Worm (Caenorhabditis elegans) whole organism, late embryonic: ENCODE data around the gene W03C9.5.

Source experiments
- C38D4.7 ChIP-seq: fragments of 200-800 bp; sonication (Bioruptor generic); optimal IDR thresholded peaks from 2 replicates; lab custom pipeline; 2018; ENCODE audit warnings: mild to moderate bottlenecking, missing genetic modification characterization, moderate library complexity, missing compliant biosample characterization
- K02D7.2 ChIP-seq: sonication (generic microtip); optimal IDR thresholded peaks from 2 replicates; lab custom pipeline; 2017; ENCODE audit warnings: mild to moderate bottlenecking, missing genetic modification characterization, missing compliant biosample characterization
- K09A11.1 ChIP-seq: sonication (generic microtip); optimal IDR thresholded peaks from 2 replicates; lab custom pipeline; 2017; ENCODE audit warnings: antibody characterized with exemption, mild to moderate bottlenecking, missing genetic modification characterization, missing compliant biosample characterization; ENCODE audit not compliant: insufficient read depth
- Y22D7AL.16 ChIP-seq: sonication (generic microtip); optimal IDR thresholded peaks from 2 replicates; lab custom pipeline; 2016; ENCODE audit warnings: missing genetic modification characterization, missing compliant biosample characterization
- ceh-45 ChIP-seq: fragments of 200-800 bp; sonication (Bioruptor generic); IDR thresholded peaks from 2 replicates; pipeline ENCODE4 v1.3.6; 2022; ENCODE audit warnings: missing genetic modification reagents, missing genetic modification characterization, missing compliant biosample characterization
- che-1 ChIP-seq: sonication (generic microtip); optimal IDR thresholded peaks from 2 replicates; lab custom pipeline; 2016; ENCODE audit warnings: mild to moderate bottlenecking, missing genetic modification characterization, missing compliant biosample characterization
- elt-4 ChIP-seq: sonication (generic microtip); optimal IDR thresholded peaks from 2 replicates; lab custom pipeline; 2016; ENCODE audit warnings: missing genetic modification characterization, missing compliant biosample characterization
- ets-4 ChIP-seq: sonication (generic microtip); optimal IDR thresholded peaks from 2 replicates; lab custom pipeline; 2016; ENCODE audit warnings: missing genetic modification characterization, missing compliant biosample characterization
- eyg-1 ChIP-seq: sonication (generic microtip); optimal IDR thresholded peaks from 2 replicates; lab custom pipeline; 2016; ENCODE audit warnings: missing genotype, missing genetic modification characterization, missing compliant biosample characterization
- fax-1 ChIP-seq: sonication (generic microtip); optimal IDR thresholded peaks from 2 replicates; lab custom pipeline; 2016; ENCODE audit warnings: missing genotype, missing genetic modification characterization, missing compliant biosample characterization
- fkh-10 ChIP-seq: fragments of 150-350 bp; optimal IDR thresholded peaks from 2 replicates; lab custom pipeline; 2014; ENCODE audit warnings: missing biosample characterization, missing genetic modification reagents, missing genetic modification characterization
- fkh-6 ChIP-seq: sonication (generic microtip); optimal IDR thresholded peaks from 2 replicates; lab custom pipeline; 2016; ENCODE audit warnings: missing genetic modification characterization, missing compliant biosample characterization
- hlh-13 ChIP-seq: fragments of 200-800 bp; sonication (Bioruptor generic); optimal IDR thresholded peaks from 2 replicates; lab custom pipeline; 2018; ENCODE audit warnings: mild to moderate bottlenecking, missing genetic modification characterization, missing compliant biosample characterization
- hlh-30 ChIP-seq: sonication (generic microtip); optimal IDR thresholded peaks from 2 replicates; lab custom pipeline; 2017; ENCODE audit warnings: antibody characterized with exemption, missing genetic modification characterization, missing compliant biosample characterization; ENCODE audit not compliant: insufficient read depth
- hlh-6 ChIP-seq: sonication (generic microtip); optimal IDR thresholded peaks from 2 replicates; lab custom pipeline; 2016; ENCODE audit warnings: missing genotype, missing genetic modification characterization, missing compliant biosample characterization
- lim-6 ChIP-seq: sonication (generic microtip); optimal IDR thresholded peaks from 2 replicates; lab custom pipeline; 2016; ENCODE audit warnings: missing genetic modification characterization, missing compliant biosample characterization
- madf-2 ChIP-seq: sonication (generic microtip); optimal IDR thresholded peaks from 2 replicates; lab custom pipeline; 2017; ENCODE audit warnings: missing genetic modification characterization, missing compliant biosample characterization
- mec-3 ChIP-seq: sonication (generic microtip); optimal IDR thresholded peaks from 2 replicates; lab custom pipeline; 2016; ENCODE audit warnings: borderline replicate concordance, missing genetic modification characterization, missing compliant biosample characterization
- nfya-1 ChIP-seq: sonication (generic microtip); optimal IDR thresholded peaks from 2 replicates; lab custom pipeline; 2017; ENCODE audit warnings: missing genetic modification characterization, mild to moderate bottlenecking, missing compliant biosample characterization, antibody characterized with exemption, moderate library complexity
- nhr-232 ChIP-seq: sonication (generic microtip); optimal IDR thresholded peaks from 2 replicates; lab custom pipeline; 2016; ENCODE audit warnings: missing genetic modification characterization, missing compliant biosample characterization
- odd-2 ChIP-seq: sonication (generic microtip); optimal IDR thresholded peaks from 2 replicates; lab custom pipeline; 2017; ENCODE audit warnings: antibody characterized with exemption, mild to moderate bottlenecking, missing genetic modification characterization, missing compliant biosample characterization
- pax-1 ChIP-seq: fragments of 150-350 bp; optimal IDR thresholded peaks from 2 replicates; lab custom pipeline; 2014; ENCODE audit warnings: missing biosample characterization, missing genetic modification characterization
- pha-2 ChIP-seq: sonication (generic microtip); optimal IDR thresholded peaks from 2 replicates; lab custom pipeline; 2017; ENCODE audit warnings: mild to moderate bottlenecking, missing genetic modification characterization, missing compliant biosample characterization
- pha-4 ChIP-seq: fragments of 150-350 bp; optimal IDR thresholded peaks from 2 replicates; lab custom pipeline; 2018; ENCODE audit warnings: missing biosample characterization, missing genetic modification reagents, missing genetic modification characterization
- pqm-1 ChIP-seq: sonication (generic microtip); optimal IDR thresholded peaks from 2 replicates; lab custom pipeline; 2016; ENCODE audit warnings: missing genetic modification characterization, missing compliant biosample characterization
- rnt-1 ChIP-seq: sonication (generic microtip); optimal IDR thresholded peaks from 2 replicates; lab custom pipeline; 2016; ENCODE audit warnings: missing genetic modification characterization, missing compliant biosample characterization
- tbx-2 ChIP-seq: sonication (generic microtip); optimal IDR thresholded peaks from 2 replicates; lab custom pipeline; 2016; ENCODE audit warnings: missing genetic modification characterization, missing compliant biosample characterization
- ttx-3 ChIP-seq: sonication (generic microtip); optimal IDR thresholded peaks from 2 replicates; lab custom pipeline; 2016; ENCODE audit warnings: missing genetic modification reagents, missing genetic modification characterization, missing compliant biosample characterization
- unc-3 ChIP-seq, 2 experiments: fragments of 200-800 bp in 1 of 2; sonication (Bioruptor generic) in 1 of 2; sonication (generic microtip) in 1 of 2; conservative IDR thresholded peaks in 1 of 2; optimal IDR thresholded peaks in 1 of 2; 2 replicates each; pipeline versions ENCODE4 v1.3.6 to Lab custom; 2016 to 2022; ENCODE audit warnings: missing compliant biosample characterization in 2 of 2, missing genetic modification characterization in 2 of 2, missing genetic modification reagents in 1 of 2
- unc-86 ChIP-seq: sonication (generic microtip); optimal IDR thresholded peaks from 2 replicates; lab custom pipeline; 2016; ENCODE audit warnings: missing genetic modification characterization, missing compliant biosample characterization
- ztf-16 ChIP-seq: sonication (generic microtip); optimal IDR thresholded peaks from 2 replicates; lab custom pipeline; 2017; ENCODE audit warnings: missing genetic modification characterization, missing compliant biosample characterization

W03C9.5 gene

DNA sequence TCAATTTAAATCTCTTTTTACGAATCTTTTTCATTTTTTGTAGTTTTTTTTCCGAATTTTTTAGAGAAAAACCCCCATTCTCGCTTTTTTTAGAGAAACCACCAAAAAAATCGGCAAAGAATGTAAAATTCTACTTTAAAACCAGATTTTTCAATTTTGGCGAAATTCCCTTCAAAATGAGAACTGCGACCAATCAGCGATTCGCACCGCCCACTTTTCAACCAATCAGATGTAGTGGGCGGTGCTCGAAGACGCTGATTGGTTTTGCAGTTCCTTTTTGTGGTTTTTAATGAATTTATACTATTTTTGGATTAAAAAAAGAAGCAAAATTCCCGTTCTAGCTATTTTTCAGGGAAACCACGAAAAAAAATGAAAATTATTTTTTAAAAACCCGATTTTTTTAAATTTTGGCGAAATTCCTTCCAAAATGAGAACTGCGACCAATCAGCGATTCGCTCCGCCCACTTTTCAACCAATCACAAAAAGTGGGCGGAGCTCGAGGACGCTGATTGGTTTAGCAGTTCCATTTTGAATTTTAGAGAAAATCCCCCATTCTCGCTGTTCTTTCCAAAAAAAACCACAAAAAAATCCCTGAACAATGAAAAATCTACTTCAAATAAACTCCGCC, 3.8 kb upstream of the W03C9.5 start:
- TF ChIP-seq ceh-45 (GFP tag; lab: Robert Waterston, UW) (no peak), nfya-1 (tag; lab: Kevin White, UChicago) (peak; percentile 70), K09A11.1 (no peak), lim-6 (tag; lab: Kevin White, UChicago) (no peak)

DNA sequence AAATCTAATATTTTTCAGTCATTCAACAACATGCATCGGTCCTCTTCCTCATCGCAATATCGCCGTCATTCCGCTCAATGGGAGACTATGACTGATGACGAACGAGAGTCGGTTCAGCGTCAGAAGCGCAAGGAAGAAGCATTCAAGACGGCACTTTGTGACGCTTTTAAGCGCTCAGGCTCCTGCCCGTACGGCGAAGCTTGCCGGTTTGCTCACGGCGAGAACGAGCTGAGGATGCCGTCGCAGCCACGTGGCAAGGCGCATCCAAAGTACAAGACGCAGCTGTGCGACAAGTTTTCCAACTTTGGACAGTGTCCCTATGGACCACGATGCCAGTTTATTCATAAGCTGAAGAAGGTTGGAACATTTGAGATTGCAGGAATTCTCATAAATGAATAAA, 1.7 kb upstream of the W03C9.5 start:
- no peak for TF ChIP-seq mec-3 (tag; lab: Kevin White, UChicago)
- TF ChIP-seq ets-4, result no peak
- TF ChIP-seq pqm-1 (tag; lab: Kevin White, UChicago), result no peak
- no peak for TF ChIP-seq ttx-3 (tag; lab: Kevin White, UChicago)
- TF ChIP-seq K02D7.2 (tag; lab: Kevin White, UChicago), result no peak
- no peak for TF ChIP-seq eyg-1
- TF ChIP-seq madf-2 (tag; lab: Kevin White, UChicago), result no peak
- no peak for TF ChIP-seq odd-2 (tag; lab: Kevin White, UChicago)
- TF ChIP-seq hlh-6 (tag; lab: Kevin White, UChicago), result no peak
- TF ChIP-seq tbx-2, result no peak
- TF ChIP-seq unc-86, result no peak
- TF ChIP-seq rnt-1 (tag; lab: Kevin White, UChicago), result no peak
- TF ChIP-seq pha-2 (tag; lab: Kevin White, UChicago), result no peak
- no peak for TF ChIP-seq che-1 (tag; lab: Kevin White, UChicago)

DNA sequence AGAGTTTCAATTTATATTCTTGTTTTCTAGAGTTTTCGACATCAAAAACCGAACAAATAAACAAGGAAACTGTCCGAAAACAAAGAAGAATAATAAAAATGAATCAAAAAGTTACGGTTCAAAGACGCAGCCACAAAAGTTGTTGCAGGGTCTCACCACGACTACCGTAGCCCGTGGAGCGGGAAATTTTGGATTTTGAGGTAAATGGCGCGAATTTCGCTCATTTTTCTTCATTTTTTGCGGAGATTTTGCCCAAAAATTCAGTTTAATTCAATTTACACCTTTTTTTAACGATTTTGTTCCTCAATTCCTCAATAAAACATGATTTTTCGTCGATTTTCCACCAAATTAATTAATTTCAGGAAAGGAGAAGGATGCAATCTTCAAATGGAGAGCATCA, 931 bp upstream of the W03C9.5 start, which contains the start of gene mex-1:
mex-1 (plus strand) TSS at position 363 of the 400 bp plus-strand sequence.
- no peak for TF ChIP-seq pax-1 (tag; lab: Kevin White, UChicago)

DNA sequence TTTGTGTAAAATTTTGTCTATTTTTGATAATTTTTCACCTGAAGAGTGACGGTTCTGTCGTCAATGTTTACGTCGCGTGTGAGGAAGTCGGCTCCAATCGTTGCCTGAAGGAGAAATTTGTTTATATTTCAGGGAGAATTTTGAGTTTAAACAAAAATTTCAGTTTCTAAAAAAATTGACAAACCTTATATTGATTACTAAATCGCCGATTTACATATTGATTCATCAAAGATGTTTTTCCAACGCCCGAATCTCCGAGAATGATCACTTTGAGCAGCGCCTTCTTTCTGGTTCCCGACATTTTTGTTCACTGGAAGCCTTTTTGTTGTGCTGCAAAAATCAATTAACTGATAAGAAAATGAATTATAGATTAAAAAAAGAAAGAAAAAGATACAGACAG, 742 bp downstream of the W03C9.5 start, which contains the start of gene rab-7:
rab-7 (minus strand) TSS at position 330 of the 400 bp plus-strand sequence.
- no peak for TF ChIP-seq Y22D7AL.16
- TF ChIP-seq pqm-1 (tag; lab: Kevin White, UChicago), result no peak
- no peak for TF ChIP-seq elt-4
- TF ChIP-seq madf-2 (tag; lab: Kevin White, UChicago), result no peak
- TF ChIP-seq fkh-10 (GFP tag; lab: Kevin White, UChicago), result no peak
- TF ChIP-seq pha-4 (tag; lab: Kevin White, UChicago), result no peak
- no peak for TF ChIP-seq fax-1 (tag; lab: Kevin White, UChicago)
- no peak for TF ChIP-seq hlh-30
- TF ChIP-seq fkh-6 (tag; lab: Kevin White, UChicago), result no peak

DNA sequence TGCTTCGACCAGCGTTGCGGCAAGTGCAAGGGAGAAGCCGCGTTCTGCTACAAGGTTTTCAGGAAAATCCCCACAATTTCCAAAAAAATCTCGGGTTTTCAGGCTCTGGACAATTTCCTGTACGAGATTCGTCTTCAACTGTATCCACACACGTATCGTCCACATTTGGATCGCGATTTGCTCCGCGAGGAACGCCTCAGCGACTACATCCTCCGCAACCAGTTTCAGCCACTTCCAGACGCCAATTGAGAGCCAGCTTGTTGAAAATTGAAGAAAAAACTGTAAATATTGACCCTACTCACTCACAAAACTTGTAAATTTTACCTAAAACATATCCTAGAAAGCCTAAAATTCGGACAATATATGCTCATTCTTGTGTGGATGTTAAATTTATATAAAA, 2.5 kb downstream of the W03C9.5 start:
- TF ChIP-seq unc-3 (GFP tag; conservative IDR thresholded peaks at IDR 0.05; lab: Robert Waterston, UW) (no peak), unc-3 (tag; optimal IDR thresholded peaks at IDR 0.05; lab: Kevin White, UChicago) (no peak), hlh-13 (no peak), pax-1 (tag; lab: Kevin White, UChicago) (no peak), ztf-16 (no peak), unc-86 (no peak), C38D4.7 (GFP tag; lab: Kevin White, UChicago) (no peak), pqm-1 (tag; lab: Kevin White, UChicago) (no peak), eyg-1 (no peak)

DNA sequence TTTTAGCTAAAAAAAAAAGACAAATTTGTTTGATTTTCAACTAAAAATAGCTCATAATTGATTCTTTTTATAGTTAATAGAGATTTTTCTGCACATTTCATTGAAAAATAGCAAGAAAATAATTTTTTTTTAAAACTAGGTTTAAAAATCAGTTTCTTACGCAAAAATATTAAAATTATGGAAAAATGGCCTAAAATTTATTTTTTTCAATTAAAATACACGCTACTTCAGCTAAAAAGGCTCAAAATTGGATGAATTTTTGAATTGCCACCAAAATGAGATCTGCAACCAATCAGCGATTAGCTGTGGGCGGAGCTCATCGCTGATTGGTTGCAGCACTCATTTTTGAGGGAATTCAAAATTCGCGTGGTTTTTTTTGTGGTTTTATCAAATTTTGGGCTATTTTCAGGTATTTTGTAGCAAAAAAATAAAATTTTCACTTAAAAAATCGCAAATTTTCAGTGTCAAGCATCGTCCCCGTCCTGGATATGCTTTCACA, 4.2 kb downstream of the W03C9.5 start:
- TF ChIP-seq hlh-6 (tag; lab: Kevin White, UChicago) (no peak), eyg-1 (no peak), nfya-1 (tag; lab: Kevin White, UChicago) (peak; percentile 84), pax-1 (tag; lab: Kevin White, UChicago) (no peak), nhr-232 (tag; lab: Kevin White, UChicago) (no peak)
